Worm (Caenorhabditis elegans): ENCODE measurements around the gene gfat-2.

Gene gfat-2

ce11 chrIV:11459684-11460083 lies 49.7 kb downstream of the gfat-2 start, which contains the start of gene npr-3:
Gene npr-3 (plus strand): TSS chrIV:11459984.
- no peak for TF ChIP-seq him-1 (tag; optimal IDR thresholded peaks at IDR 0.05)

DNA sequence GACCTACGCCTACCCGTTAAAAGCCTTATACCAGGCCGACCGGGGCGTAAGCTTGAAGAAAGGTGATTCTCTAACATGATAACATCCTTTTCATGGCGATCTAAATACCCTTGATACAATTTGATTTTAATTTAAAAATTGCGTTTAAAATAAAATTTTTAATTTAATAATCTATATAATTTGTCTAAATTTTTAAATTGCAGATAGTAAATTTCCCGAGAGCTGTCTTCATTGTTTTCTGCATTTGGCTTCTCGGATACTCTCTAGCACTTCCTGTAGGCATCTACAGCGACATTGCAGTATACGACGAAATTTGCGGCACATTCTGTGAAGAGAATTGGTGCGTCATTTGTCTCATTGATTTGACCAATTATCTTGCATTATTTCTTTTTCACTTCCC lies 51.3 kb downstream of the gfat-2 start:
- TF ChIP-seq W03F9.2 (tag; optimal IDR thresholded peaks at IDR 0.05) (no peak), dao-5 (tag; optimal IDR thresholded peaks at IDR 0.05) (no peak), him-1 (tag; optimal IDR thresholded peaks at IDR 0.05) (no peak)
